Worm (Caenorhabditis elegans): ENCODE data around the gene srbc-21.

DNA sequence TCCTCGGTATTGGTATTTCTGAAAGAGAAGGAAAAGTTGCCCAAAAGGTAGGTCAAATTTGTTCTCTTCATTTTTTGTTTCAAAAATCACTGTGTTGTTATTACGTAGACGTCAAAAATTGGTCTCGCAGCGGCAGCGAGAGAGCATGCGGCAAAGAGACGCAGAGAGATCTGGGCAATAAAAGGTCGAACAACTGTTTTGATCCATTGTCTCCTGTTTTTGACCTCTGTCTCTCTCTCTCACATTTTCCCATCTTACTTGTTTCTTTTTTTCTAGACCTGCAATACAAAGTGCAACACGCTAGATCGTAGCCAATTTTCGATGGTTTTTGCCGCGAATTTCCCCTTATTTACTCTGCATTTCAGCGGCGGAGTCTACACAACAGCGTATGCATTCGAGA lies 28.8 kb upstream of the srbc-21 start:
- TF ChIP-seq unc-120 (tag; optimal IDR thresholded peaks at IDR 0.05; ENCODE audit: poor library complexity, severe bottlenecking) (peak; percentile 4), ztf-11 (tag; optimal IDR thresholded peaks at IDR 0.05) (no peak), pha-4 (tag; optimal IDR thresholded peaks at IDR 0.05) (no peak), blmp-1 (tag; optimal IDR thresholded peaks at IDR 0.05) (no peak), unc-62 (GFP tag; optimal IDR thresholded peaks at IDR 0.05) (no peak), elt-1 (tag; optimal IDR thresholded peaks at IDR 0.05; ENCODE audit: borderline replicate concordance, insufficient read depth) (no peak), unc-39 (tag; optimal IDR thresholded peaks at IDR 0.05) (no peak), ham-2 (GFP tag; optimal IDR thresholded peaks at IDR 0.05) (no peak)

Measured in whole organism, mixed stage, embryonic.